Worm (Caenorhabditis elegans): ENCODE data around the gene ndua-12.
"Not testable (repeated sequence)": the region's sequence is repeated elsewhere in the genome, so short reads cannot be mapped to it uniquely, and the experiment has no call there.

ce11 chrIV:2716474-2716873 lies 3.2 kb downstream of the ndua-12 start, which contains the start of gene Y94H6A.7:
- not testable (repeated sequence) for TF ChIP-seq daf-16 (GFP tag; optimal IDR thresholded peaks at IDR 0.05); daf-16 (tag; optimal IDR thresholded peaks at IDR 0.05); F26F4.8 (GFP tag; conservative IDR thresholded peaks at IDR 0.05); snpc-1.2 (GFP tag; IDR thresholded peaks at IDR 0.05); unc-62 (GFP tag; optimal IDR thresholded peaks at IDR 0.05 in 1 of 2); unc-62 (tag; optimal IDR thresholded peaks at IDR 0.05); Y5F2A.4 (GFP tag; optimal IDR thresholded peaks at IDR 0.05); unc-39 (tag; optimal IDR thresholded peaks at IDR 0.05); attf-4 (tag; optimal IDR thresholded peaks at IDR 0.05); nhr-48 (tag; optimal IDR thresholded peaks at IDR 0.05); pha-4 (GFP tag; IDR thresholded peaks at IDR 0.05); pha-4 (tag; optimal IDR thresholded peaks at IDR 0.05); ceh-82 (tag; optimal IDR thresholded peaks at IDR 0.05); ceh-28 (tag; optimal IDR thresholded peaks at IDR 0.05); ZK546.5 (tag; optimal IDR thresholded peaks at IDR 0.05); lin-15B (tag; optimal IDR thresholded peaks at IDR 0.05)

Measured in whole organism, L4 larva.